Fruit fly (Drosophila melanogaster) whole organism, prepupa: ENCODE results near the gene CG9328.

ENCODE experiments used
- CG6808 ChIP-seq: fragments of 200-800 bp; sonication (Bioruptor generic); optimal IDR thresholded peaks from 3 replicates; lab custom pipeline; 2017; ENCODE audit warnings: missing biosample characterization, missing genetic modification characterization, mild to moderate bottlenecking, moderate library complexity, missing genetic modification reagents
- CG9139 ChIP-seq: fragments of 200-800 bp; sonication (Bioruptor generic); optimal IDR thresholded peaks from 3 replicates; lab custom pipeline; 2017; ENCODE audit warnings: missing biosample characterization, mild to moderate bottlenecking, missing genetic modification characterization
- Gug ChIP-seq: fragments of 200-800 bp; sonication (Bioruptor generic); IDR thresholded peaks from 2 replicates; pipeline ENCODE4 v1.3.6; 2022; ENCODE audit warnings: missing biosample characterization, missing genetic modification characterization
- Sox14 ChIP-seq: fragments of 200-800 bp; sonication (Bioruptor generic); optimal IDR thresholded peaks from 3 replicates; lab custom pipeline; 2016; ENCODE audit warnings: missing biosample characterization, missing genetic modification characterization
- Sox15 ChIP-seq: fragments of 200-800 bp; sonication (Bioruptor generic); optimal IDR thresholded peaks from 3 replicates; lab custom pipeline; 2016; ENCODE audit warnings: missing biosample characterization, missing genetic modification characterization
- svp ChIP-seq: fragments of 200-800 bp; sonication (Bioruptor generic); peaks from one replicate; lab custom pipeline; 2016; ENCODE audit warnings: missing biosample characterization, missing genetic modification characterization

dm6 chr2L:20764663-20765062 is 32.9 kb upstream of the CG9328 start:
- TF ChIP-seq Gug (GFP tag; lab: Robert Waterston, UW) (no peak), Sox14 (GFP tag; lab: Kevin White, UChicago) (no peak), CG6808 (no peak), CG9139 (GFP tag; lab: Kevin White, UChicago) (no peak), Sox15 (GFP tag; lab: Kevin White, UChicago) (no peak), svp (GFP tag; lab: Kevin White, UChicago) (no peak)
